Worm (Caenorhabditis elegans) whole organism, late embryonic: Measurements from ENCODE around the gene Y14H12B.1.

Source experiments
- K09A11.1 ChIP-seq: sonication (generic microtip); optimal IDR thresholded peaks from 2 replicates; lab custom pipeline; 2017; ENCODE audit warnings: antibody characterized with exemption, mild to moderate bottlenecking, missing genetic modification characterization, missing compliant biosample characterization; ENCODE audit not compliant: insufficient read depth
- ceh-48 ChIP-seq: sonication (generic microtip); optimal IDR thresholded peaks from 2 replicates; lab custom pipeline; 2016; ENCODE audit warnings: missing genetic modification characterization, inconsistent platforms, missing compliant biosample characterization
- dve-1 ChIP-seq: sonication (generic microtip); optimal IDR thresholded peaks from 2 replicates; lab custom pipeline; 2017; ENCODE audit warnings: antibody characterized with exemption, mild to moderate bottlenecking, missing genetic modification characterization, missing compliant biosample characterization
- fkh-10 ChIP-seq: fragments of 150-350 bp; optimal IDR thresholded peaks from 2 replicates; lab custom pipeline; 2014; ENCODE audit warnings: missing biosample characterization, missing genetic modification reagents, missing genetic modification characterization
- gmeb-2 ChIP-seq: sonication (generic microtip); optimal IDR thresholded peaks from 2 replicates; lab custom pipeline; 2016; ENCODE audit warnings: missing genetic modification characterization, inconsistent platforms, missing compliant biosample characterization
- hlh-15 ChIP-seq: sonication (generic microtip); optimal IDR thresholded peaks from 2 replicates; lab custom pipeline; 2016; ENCODE audit warnings: missing genetic modification characterization, missing compliant biosample characterization
- hlh-30 ChIP-seq: sonication (generic microtip); optimal IDR thresholded peaks from 2 replicates; lab custom pipeline; 2017; ENCODE audit warnings: antibody characterized with exemption, missing genetic modification characterization, missing compliant biosample characterization; ENCODE audit not compliant: insufficient read depth
- lin-11 ChIP-seq: fragments of 200-800 bp; sonication (Bioruptor generic); optimal IDR thresholded peaks from 2 replicates; lab custom pipeline; 2018; ENCODE audit warnings: mild to moderate bottlenecking, missing genetic modification characterization, missing compliant biosample characterization
- pqm-1 ChIP-seq: sonication (generic microtip); optimal IDR thresholded peaks from 2 replicates; lab custom pipeline; 2016; ENCODE audit warnings: missing genetic modification characterization, missing compliant biosample characterization
- rnt-1 ChIP-seq: sonication (generic microtip); optimal IDR thresholded peaks from 2 replicates; lab custom pipeline; 2016; ENCODE audit warnings: missing genetic modification characterization, missing compliant biosample characterization
- tbx-2 ChIP-seq: sonication (generic microtip); optimal IDR thresholded peaks from 2 replicates; lab custom pipeline; 2016; ENCODE audit warnings: missing genetic modification characterization, missing compliant biosample characterization
- unc-42 ChIP-seq: sonication (generic microtip); optimal IDR thresholded peaks from 2 replicates; lab custom pipeline; 2016; ENCODE audit warnings: missing genotype, missing genetic modification characterization, missing compliant biosample characterization
- unc-86 ChIP-seq: sonication (generic microtip); optimal IDR thresholded peaks from 2 replicates; lab custom pipeline; 2016; ENCODE audit warnings: missing genetic modification characterization, missing compliant biosample characterization

- no peak for TF ChIP-seq unc-86 (tag; lab: Kevin White, UChicago)
- TF ChIP-seq dve-1 (tag; lab: Kevin White, UChicago): no peak
- no peak for TF ChIP-seq hlh-30 (tag; lab: Kevin White, UChicago)
- no peak for TF ChIP-seq gmeb-2 (tag; lab: Kevin White, UChicago)
- TF ChIP-seq fkh-10 (GFP tag; lab: Kevin White, UChicago): no peak
- no peak for TF ChIP-seq unc-42 (tag; lab: Kevin White, UChicago)
- TF ChIP-seq K09A11.1 (tag; lab: Kevin White, UChicago): no peak
- TF ChIP-seq tbx-2: no peak
- no peak for TF ChIP-seq rnt-1 (tag; lab: Kevin White, UChicago)
- TF ChIP-seq pqm-1 (tag; lab: Kevin White, UChicago): no peak
- no peak for TF ChIP-seq hlh-15 (tag; lab: Kevin White, UChicago)
- TF ChIP-seq lin-11 (tag; lab: Kevin White, UChicago): no peak
- no peak for TF ChIP-seq ceh-48 (tag; lab: Kevin White, UChicago)
Observed at ce11 chrII:3910737-3911136, 23.5 kb upstream of the Y14H12B.1 start, which contains the start of gene bcmo-2.
